Fruit fly (Drosophila melanogaster): ENCODE data around the gene CG31106.

CG31106 gene

dm6 chr3R:25258628-25259240 is 42.6 kb downstream of the CG31106 start, which contains the start of gene CG11857 (continued):
- TF ChIP-seq fd96Cb (tag; optimal IDR thresholded peaks at IDR 0.05): peak; percentile 98
- peak in 1 of 2 experiments; percentile 77 for TF ChIP-seq insv (GFP tag; optimal IDR thresholded peaks at IDR 0.05)
- peak; percentile 90 for TF ChIP-seq CkIIα-i1 (GFP tag; IDR thresholded peaks at IDR 0.05)
- TF ChIP-seq trem (tag; optimal IDR thresholded peaks at IDR 0.05): peak; percentile 97
- TF ChIP-seq CG1602 (GFP tag; optimal IDR thresholded peaks at IDR 0.05): peak; percentile 99
- TF ChIP-seq Hr39 (optimal IDR thresholded peaks at IDR 0.05): no peak
- peak; percentile 87 for TF ChIP-seq CG6765 (GFP tag; optimal IDR thresholded peaks at IDR 0.05)
- no peak for TF ChIP-seq Hr78 (GFP tag; optimal IDR thresholded peaks at IDR 0.05)
- peak; percentile 96 for TF ChIP-seq CG3065 (GFP tag; optimal IDR thresholded peaks at IDR 0.05)
- TF ChIP-seq bsh (GFP tag; optimal IDR thresholded peaks at IDR 0.05): peak; percentile 69 to 98
- peak; percentile 82 for TF ChIP-seq CG3995 (GFP tag; optimal IDR thresholded peaks at IDR 0.05)
- peak; percentile 95 for TF ChIP-seq CG8388 (GFP tag; optimal IDR thresholded peaks at IDR 0.05)
- TF ChIP-seq gce (GFP tag; IDR thresholded peaks at IDR 0.05): peak; percentile 96
- peak; percentile 99 for TF ChIP-seq NFAT (GFP tag; IDR thresholded peaks at IDR 0.05)
- peak; percentile 95 for TF ChIP-seq Side (GFP tag; optimal IDR thresholded peaks at IDR 0.05)
- TF ChIP-seq CG1603 (tag; optimal IDR thresholded peaks at IDR 0.05): peak; percentile 97
- peak; percentile 96 for TF ChIP-seq CG33557 (GFP tag; optimal IDR thresholded peaks at IDR 0.05)
- TF ChIP-seq pzg (GFP tag; optimal IDR thresholded peaks at IDR 0.05): peak; percentile 89
- TF ChIP-seq mirr (GFP tag; optimal IDR thresholded peaks at IDR 0.05): peak; percentile 95
- peak; percentile 99 for TF ChIP-seq wor (GFP tag; IDR thresholded peaks at IDR 0.05)
- TF ChIP-seq Drgx (GFP tag; IDR thresholded peaks at IDR 0.05): peak; percentile 96
- peak; percentile 99 for TF ChIP-seq tgo (GFP tag; IDR thresholded peaks at IDR 0.05)
- TF ChIP-seq unc-4 (GFP tag; IDR thresholded peaks at IDR 0.05; ENCODE audit: partially characterized antibody): peak; percentile 99
- TF ChIP-seq CG11093 (GFP tag; IDR thresholded peaks at IDR 0.05): peak; percentile 99
- peak; percentile 96 for TF ChIP-seq CG3281 (GFP tag; optimal IDR thresholded peaks at IDR 0.05)
- peak; percentile 94 for TF ChIP-seq CG2116 (GFP tag; optimal IDR thresholded peaks at IDR 0.05)
- peak; percentile 84 for TF ChIP-seq Jarid2 (GFP tag; optimal IDR thresholded peaks at IDR 0.05)
- TF ChIP-seq CG16815 (GFP tag; optimal IDR thresholded peaks at IDR 0.05): peak; percentile 97
- TF ChIP-seq CG6272 (GFP tag; IDR thresholded peaks at IDR 0.05): peak; percentile 99
- peak; percentile 90 for TF ChIP-seq CG18011 (GFP tag; optimal IDR thresholded peaks at IDR 0.05)
- TF ChIP-seq CG2712 (tag; optimal IDR thresholded peaks at IDR 0.05): peak; percentile 98
- TF ChIP-seq corto (GFP tag; optimal IDR thresholded peaks at IDR 0.05): peak; percentile 95
- TF ChIP-seq tap (tag; optimal IDR thresholded peaks at IDR 0.05): peak; percentile 95
- peak; percentile 95 for TF ChIP-seq ssp (GFP tag; IDR thresholded peaks at IDR 0.05)
- peak; percentile 98 for TF ChIP-seq stc (GFP tag; IDR thresholded peaks at IDR 0.05)
- peak; percentile 98 for TF ChIP-seq gro (GFP tag; optimal IDR thresholded peaks at IDR 0.05)
- peak in 1 of 2 experiments; percentile 82 for TF ChIP-seq Dfd (GFP tag; optimal IDR thresholded peaks at IDR 0.05)
- TF ChIP-seq TFAM (GFP tag; optimal IDR thresholded peaks at IDR 0.05): peak; percentile 73
- peak; percentile 87 for TF ChIP-seq CG8359 (GFP tag; optimal IDR thresholded peaks at IDR 0.05; ENCODE audit: borderline replicate concordance)
- TF ChIP-seq sr (GFP tag; IDR thresholded peaks at IDR 0.05): peak; percentile 87; the same call in 2 of the 3 replicates
- peak; percentile 99 for TF ChIP-seq CG11456 (GFP tag; IDR thresholded peaks at IDR 0.05)
- peak; percentile 98 for TF ChIP-seq pho (GFP tag; optimal IDR thresholded peaks at IDR 0.05)
- peak; percentile 74 for TF ChIP-seq CG6254 (GFP tag; optimal IDR thresholded peaks at IDR 0.05)
- peak; percentile 99 for TF ChIP-seq zen2 (GFP tag; IDR thresholded peaks at IDR 0.05; ENCODE audit: partially characterized antibody)
- no peak for TF ChIP-seq tio (GFP tag; optimal IDR thresholded peaks at IDR 0.05)
- peak; percentile 94 for TF ChIP-seq eyg (GFP tag; optimal IDR thresholded peaks at IDR 0.05)
- peak; percentile 97 for TF ChIP-seq GATAe (GFP tag; conservative IDR thresholded peaks at IDR 0.05)
- TF ChIP-seq bab2 (GFP tag; optimal IDR thresholded peaks at IDR 0.05): peak; percentile 98
- TF ChIP-seq ro (GFP tag; IDR thresholded peaks at IDR 0.05): peak; percentile 98
- peak; percentile 100 for TF ChIP-seq CG34224 (GFP tag; IDR thresholded peaks at IDR 0.05; ENCODE audit: partially characterized antibody)

Data from whole organism, embryonic.